Worm (Caenorhabditis elegans) whole organism, young adult: ENCODE results near the gene nmgp-1.

Experiments used
- nfya-1 ChIP-seq: sonication (generic microtip); optimal IDR thresholded peaks from 2 replicates; lab custom pipeline; 2017; ENCODE audit warnings: antibody characterized with exemption, missing compliant biosample characterization, missing genetic modification characterization, borderline replicate concordance; ENCODE audit not compliant: insufficient read depth
- snpc-3.4 ChIP-seq: sonication (generic microtip); optimal IDR thresholded peaks from 2 replicates; lab custom pipeline; 2017; ENCODE audit warnings: missing genetic modification characterization, mild to moderate bottlenecking, missing compliant biosample characterization, antibody characterized with exemption, moderate library complexity, missing genotype, missing genetic modification reagents
- ztf-26 ChIP-seq: sonication (generic microtip); optimal IDR thresholded peaks from 2 replicates; lab custom pipeline; 2017; ENCODE audit warnings: missing genetic modification characterization, missing compliant biosample characterization

DNA sequence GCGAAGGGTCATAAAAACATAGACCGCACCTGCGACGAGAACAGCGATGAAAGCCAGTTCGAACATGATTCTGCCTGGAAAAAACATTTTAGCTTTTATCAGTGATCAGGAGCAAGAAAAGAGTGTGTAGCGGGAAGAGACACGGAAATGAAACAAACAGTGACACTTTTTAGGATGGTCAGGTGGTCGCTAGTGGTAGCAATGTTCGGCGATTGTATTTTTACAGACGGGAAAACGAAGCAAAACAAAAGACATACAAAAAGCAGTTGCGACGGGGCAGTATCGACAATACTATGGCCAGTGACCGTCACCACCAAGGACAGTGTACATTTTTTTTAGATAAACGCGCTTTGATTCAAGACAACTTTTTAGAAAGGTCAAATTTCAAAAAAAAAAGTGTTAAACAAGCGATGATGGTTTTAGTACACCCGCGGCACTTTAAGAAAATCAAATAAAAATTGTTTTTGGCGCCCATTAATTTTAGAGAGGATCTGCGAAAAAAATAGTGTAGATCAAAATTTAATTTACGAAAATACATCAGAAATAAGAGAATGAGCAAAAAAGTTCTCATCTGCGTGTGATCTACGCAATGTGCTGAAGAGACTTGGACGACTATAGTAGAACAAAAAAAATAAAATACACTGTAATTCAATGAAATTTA lies 25.1 kb upstream of the nmgp-1 start, which contains the start of gene T24H7.9:
- TF ChIP-seq snpc-3.4 (no peak), ztf-26 (tag; lab: Kevin White, UChicago) (no peak), nfya-1 (no peak)
